Worm (Caenorhabditis elegans): ENCODE results near the gene T28D9.16.

DNA sequence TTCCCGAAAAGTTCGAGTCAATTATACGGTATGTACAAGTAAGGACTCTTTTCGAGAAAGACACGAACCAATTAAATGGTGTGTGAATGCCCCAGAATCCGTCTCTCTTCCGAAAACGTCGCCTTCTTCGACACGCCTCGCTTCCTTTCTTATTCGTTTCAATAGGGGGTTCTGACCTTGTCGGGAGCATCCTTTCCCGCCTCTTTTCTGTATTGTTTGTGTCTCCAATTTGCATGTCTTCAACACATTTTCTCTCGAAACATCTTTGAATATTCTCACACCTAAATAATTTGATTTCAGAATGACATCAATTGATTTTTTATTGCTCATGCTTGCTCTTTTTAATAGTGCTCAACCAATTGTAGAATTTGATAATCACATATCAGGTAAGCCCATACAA, 34.4 kb upstream of the T28D9.16 start, which contains the start of gene cutl-16:
- TF ChIP-seq elt-2 (tag; optimal IDR thresholded peaks at IDR 0.05): no peak
- TF ChIP-seq fkh-4 (tag; optimal IDR thresholded peaks at IDR 0.05; ENCODE audit: borderline replicate concordance): no peak
- TF ChIP-seq C16A3.4 (tag; optimal IDR thresholded peaks at IDR 0.05): no peak

Measured in whole organism, L1 larva.